Worm (Caenorhabditis elegans) whole organism, L2 larva: ENCODE results near the gene C16D2.1.

Experiments used
- C34F6.9 ChIP-seq: fragments of 150-350 bp; optimal IDR thresholded peaks from 2 replicates; lab custom pipeline; 2014; ENCODE audit warnings: missing biosample characterization, missing genetic modification characterization
- ZK546.5 ChIP-seq: sonication (generic microtip); optimal IDR thresholded peaks from 2 replicates; lab custom pipeline; 2017; ENCODE audit warnings: missing biosample characterization, missing genetic modification characterization
- ama-1 ChIP-seq: fragments of 150-350 bp; optimal IDR thresholded peaks from 2 replicates; lab custom pipeline; 2018; ENCODE audit warnings: inconsistent platforms
- blmp-1 ChIP-seq: sonication (generic microtip); optimal IDR thresholded peaks from 2 replicates; lab custom pipeline; 2017; ENCODE audit warnings: missing genetic modification characterization, mild to moderate bottlenecking, missing compliant biosample characterization, antibody characterized with exemption, moderate library complexity; ENCODE audit not compliant: insufficient read depth
- egl-27 ChIP-seq: sonication (generic microtip); optimal IDR thresholded peaks from 3 replicates; lab custom pipeline; 2017; ENCODE audit warnings: missing biosample characterization, missing genetic modification reagents, missing genetic modification characterization
- elt-3 ChIP-seq: sonication (generic microtip); optimal IDR thresholded peaks from 2 replicates; lab custom pipeline; 2017; ENCODE audit warnings: missing biosample characterization, missing genetic modification characterization
- fos-1 ChIP-seq: fragments of 150-350 bp; optimal IDR thresholded peaks from 2 replicates; lab custom pipeline; 2014; ENCODE audit warnings: missing biosample characterization, missing genetic modification characterization
- lin-39 ChIP-seq: fragments of 150-350 bp; optimal IDR thresholded peaks from 2 replicates; lab custom pipeline; 2014; ENCODE audit warnings: missing biosample characterization, missing genetic modification reagents, missing genetic modification characterization
- nhr-11 ChIP-seq: fragments of 150-350 bp; optimal IDR thresholded peaks from 2 replicates; lab custom pipeline; 2014; ENCODE audit warnings: missing biosample characterization, missing genetic modification characterization
- nhr-237 ChIP-seq: fragments of 150-350 bp; optimal IDR thresholded peaks from 2 replicates; lab custom pipeline; 2014; ENCODE audit warnings: missing biosample characterization, missing genetic modification characterization
- nhr-6 ChIP-seq: fragments of 150-350 bp; optimal IDR thresholded peaks from 2 replicates; lab custom pipeline; 2014; ENCODE audit warnings: missing biosample characterization, missing genetic modification characterization
- peb-1 ChIP-seq: fragments of 150-350 bp; optimal IDR thresholded peaks from 2 replicates; lab custom pipeline; 2014; ENCODE audit warnings: missing biosample characterization, missing genetic modification characterization
- unc-39 ChIP-seq: fragments of 150-350 bp; optimal IDR thresholded peaks from 2 replicates; lab custom pipeline; 2014; ENCODE audit warnings: missing biosample characterization, missing genetic modification characterization
- zag-1 ChIP-seq: fragments of 150-350 bp; optimal IDR thresholded peaks from 2 replicates; lab custom pipeline; 2014; ENCODE audit warnings: missing biosample characterization, missing genetic modification characterization

DNA sequence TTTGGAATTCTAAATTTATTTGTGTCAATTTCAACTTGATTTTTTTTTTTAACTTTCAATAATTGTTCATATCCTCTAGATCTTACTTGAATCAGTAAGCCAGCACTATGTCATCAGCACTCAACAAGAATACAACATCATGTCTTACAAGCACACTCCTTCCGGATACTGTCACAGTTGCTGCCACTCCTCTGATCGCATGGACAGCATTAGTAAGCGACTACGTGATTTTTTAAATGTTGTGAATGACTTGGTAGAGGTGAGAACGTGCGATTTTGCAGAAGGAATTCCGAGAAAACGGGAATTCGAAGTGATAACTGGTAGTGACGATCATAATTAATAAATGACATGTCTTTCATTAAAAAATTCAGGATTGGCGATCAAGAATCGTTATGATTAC is 26.6 kb downstream of the C16D2.1 start, which contains the start of gene oac-54:
- TF ChIP-seq zag-1 (tag; lab: Kevin White, UChicago) = no peak
- no peak for TF ChIP-seq C34F6.9 (tag; lab: Kevin White, UChicago)
- no peak for TF ChIP-seq elt-3 (tag; lab: Kevin White, UChicago)
- TF ChIP-seq egl-27 = no peak
- TF ChIP-seq ama-1 (lab: Kevin White, UChicago) = no peak
- no peak for TF ChIP-seq peb-1 (tag; lab: Kevin White, UChicago)
- no peak for TF ChIP-seq nhr-237 (tag; lab: Kevin White, UChicago)
- TF ChIP-seq nhr-6 = no peak
- no peak for TF ChIP-seq ZK546.5 (tag; lab: Kevin White, UChicago)
- TF ChIP-seq fos-1 (tag; lab: Kevin White, UChicago) = no peak
- no peak for TF ChIP-seq blmp-1 (tag; lab: Kevin White, UChicago)
- no peak for TF ChIP-seq unc-39 (tag; lab: Kevin White, UChicago)
- no peak for TF ChIP-seq nhr-11 (tag; lab: Kevin White, UChicago)
- no peak for TF ChIP-seq lin-39 (tag; lab: Kevin White, UChicago)
